Worm (Caenorhabditis elegans) whole organism, L1 larva: ENCODE results near the gene tab-1.

ENCODE experiments used
- C34B4.2 ChIP-seq: sonication (generic microtip); optimal IDR thresholded peaks from 2 replicates; lab custom pipeline; 2017; ENCODE audit warnings: mild to moderate bottlenecking, missing genetic modification characterization, missing compliant biosample characterization
- alr-1 ChIP-seq: fragments of 200-800 bp; sonication (Bioruptor generic); optimal IDR thresholded peaks from 2 replicates; lab custom pipeline; 2018; ENCODE audit warnings: borderline replicate concordance, mild to moderate bottlenecking, missing genetic modification characterization, missing compliant biosample characterization
- ama-1 ChIP-seq: fragments of 150-350 bp; optimal IDR thresholded peaks from 2 replicates; lab custom pipeline; 2014
- blmp-1 ChIP-seq: fragments of 150-350 bp; optimal IDR thresholded peaks from 2 replicates; lab custom pipeline; 2014; ENCODE audit warnings: missing biosample characterization, missing genetic modification characterization
- ceh-88 ChIP-seq: fragments of 200-800 bp; sonication (Bioruptor generic); IDR thresholded peaks from 2 replicates; pipeline ENCODE4 v1.3.6; 2022; ENCODE audit warnings: missing genetic modification characterization, missing compliant biosample characterization
- ceh-90 ChIP-seq: sonication (generic microtip); optimal IDR thresholded peaks from 2 replicates; lab custom pipeline; 2016; ENCODE audit warnings: missing genetic modification characterization, missing compliant biosample characterization
- ces-1 ChIP-seq: fragments of 150-350 bp; optimal IDR thresholded peaks from 2 replicates; lab custom pipeline; 2014; ENCODE audit warnings: missing biosample characterization, missing genetic modification reagents, missing genetic modification characterization
- dpl-1 ChIP-seq, 3 experiments: fragments of 150-350 bp in 2 of 3; sonication (generic microtip) in 1 of 3; optimal IDR thresholded peaks; 2 replicates each; lab custom pipeline; 2014 to 2017; ENCODE audit warnings: missing biosample characterization in 3 of 3, missing genetic modification characterization in 3 of 3, missing genetic modification reagents in 3 of 3
- efl-1 ChIP-seq, 4 experiments: fragments of 150-350 bp; optimal IDR thresholded peaks in 3 of 4; peaks in 1 of 4; 1 replicate in 1 of 4; 2 replicates in 3 of 4; lab custom pipeline; 2014; ENCODE audit warnings: missing biosample characterization in 2 of 4, missing genetic modification characterization in 2 of 4, missing genetic modification reagents in 2 of 4
- egl-13 ChIP-seq: sonication (generic microtip); optimal IDR thresholded peaks from 2 replicates; lab custom pipeline; 2016; ENCODE audit warnings: missing genotype, missing genetic modification reagents, missing genetic modification characterization, missing compliant biosample characterization
- egl-27 ChIP-seq, 2 experiments: fragments of 150-350 bp in 1 of 2; sonication (generic microtip); optimal IDR thresholded peaks; 3 replicates each; lab custom pipeline; 2017 to 2018; ENCODE audit warnings: missing biosample characterization in 2 of 2, missing genetic modification characterization in 2 of 2, missing genetic modification reagents in 2 of 2
- elt-2 ChIP-seq: sonication (generic microtip); optimal IDR thresholded peaks from 2 replicates; lab custom pipeline; 2016; ENCODE audit warnings: missing genetic modification characterization, mild to moderate bottlenecking, inconsistent platforms, missing compliant biosample characterization, missing genetic modification reagents
- ets-5 ChIP-seq: fragments of 200-800 bp; sonication (Bioruptor generic); IDR thresholded peaks from 2 replicates; pipeline ENCODE4 v1.3.6; 2022; ENCODE audit warnings: missing genetic modification characterization, missing compliant biosample characterization
- fkh-10 ChIP-seq: sonication (generic microtip); optimal IDR thresholded peaks from 2 replicates; lab custom pipeline; 2017; ENCODE audit warnings: missing biosample characterization, missing genetic modification reagents, missing genetic modification characterization
- fkh-4 ChIP-seq: sonication (generic microtip); optimal IDR thresholded peaks from 2 replicates; lab custom pipeline; 2016; ENCODE audit warnings: missing compliant biosample characterization, missing genetic modification characterization, borderline replicate concordance
- fkh-8 ChIP-seq: sonication (generic microtip); optimal IDR thresholded peaks from 2 replicates; lab custom pipeline; 2016; ENCODE audit warnings: mild to moderate bottlenecking, missing genetic modification characterization, missing compliant biosample characterization
- fos-1 ChIP-seq: fragments of 150-350 bp; optimal IDR thresholded peaks from 2 replicates; lab custom pipeline; 2014; ENCODE audit warnings: missing biosample characterization, missing genetic modification characterization
- isw-1 ChIP-seq: fragments of 200-800 bp; sonication (Bioruptor generic); IDR thresholded peaks from 2 replicates; pipeline ENCODE4 v1.3.6; 2022; ENCODE audit warnings: missing genetic modification characterization, missing compliant biosample characterization
- lin-13 ChIP-seq: fragments of 150-350 bp; optimal IDR thresholded peaks from 2 replicates; lab custom pipeline; 2014; ENCODE audit warnings: missing biosample characterization, missing genetic modification reagents, missing genetic modification characterization
- lin-35 ChIP-seq, 2 experiments: fragments of 150-350 bp; optimal IDR thresholded peaks; 2 replicates each; lab custom pipeline; 2014; ENCODE audit warnings: missing biosample characterization in 2 of 2, missing genetic modification characterization in 2 of 2, missing genetic modification reagents in 2 of 2
- lin-39 ChIP-seq: fragments of 150-350 bp; optimal IDR thresholded peaks from 2 replicates; lab custom pipeline; 2014; ENCODE audit warnings: missing biosample characterization, missing genetic modification reagents, missing genetic modification characterization
- lsy-2 ChIP-seq, 2 experiments: fragments of 150-350 bp; optimal IDR thresholded peaks; 2 replicates each; lab custom pipeline; 2014; ENCODE audit warnings: missing biosample characterization in 2 of 2, missing genetic modification characterization in 2 of 2
- mab-9 ChIP-seq: fragments of 200-800 bp; sonication (Bioruptor generic); IDR thresholded peaks from 2 replicates; pipeline ENCODE4 v1.3.6; 2022; ENCODE audit warnings: missing genetic modification reagents, missing genetic modification characterization, missing compliant biosample characterization
- mdl-1 ChIP-seq, 2 experiments: fragments of 150-350 bp; optimal IDR thresholded peaks; 2 replicates each; lab custom pipeline; 2014 to 2017; ENCODE audit warnings: missing biosample characterization in 2 of 2, missing genetic modification characterization in 2 of 2, inconsistent platforms in 1 of 2
- nhr-12 ChIP-seq: sonication (generic microtip); optimal IDR thresholded peaks from 2 replicates; lab custom pipeline; 2017; ENCODE audit warnings: missing biosample characterization, missing genetic modification characterization
- nhr-20 ChIP-seq: sonication (generic microtip); optimal IDR thresholded peaks from 2 replicates; lab custom pipeline; 2016; ENCODE audit warnings: mild to moderate bottlenecking, missing genetic modification characterization, missing compliant biosample characterization
- nhr-237 ChIP-seq: fragments of 150-350 bp; optimal IDR thresholded peaks from 2 replicates; lab custom pipeline; 2014; ENCODE audit warnings: missing biosample characterization, missing genetic modification characterization
- nhr-28 ChIP-seq: fragments of 150-350 bp; optimal IDR thresholded peaks from 2 replicates; lab custom pipeline; 2014; ENCODE audit warnings: missing biosample characterization, missing genetic modification characterization
- nhr-47 ChIP-seq: sonication (generic microtip); optimal IDR thresholded peaks from 2 replicates; lab custom pipeline; 2016; ENCODE audit warnings: mild to moderate bottlenecking, missing genetic modification characterization, moderate library complexity, missing compliant biosample characterization
- nhr-71 ChIP-seq: sonication (generic microtip); optimal IDR thresholded peaks from 2 replicates; lab custom pipeline; 2016; ENCODE audit warnings: mild to moderate bottlenecking, missing genetic modification characterization, moderate library complexity, missing compliant biosample characterization
- nhr-84 ChIP-seq: sonication (generic microtip); optimal IDR thresholded peaks from 2 replicates; lab custom pipeline; 2017; ENCODE audit warnings: missing biosample characterization, missing genetic modification characterization
- nhr-85 ChIP-seq: sonication (generic microtip); peaks from one replicate; lab custom pipeline; 2016; ENCODE audit warnings: missing genetic modification characterization, inconsistent platforms, missing compliant biosample characterization
- pqm-1 ChIP-seq: sonication (generic microtip); optimal IDR thresholded peaks from 3 replicates; lab custom pipeline; 2017; ENCODE audit warnings: missing biosample characterization, missing genetic modification characterization
- rnt-1 ChIP-seq: sonication (generic microtip); optimal IDR thresholded peaks from 2 replicates; lab custom pipeline; 2016; ENCODE audit warnings: mild to moderate bottlenecking, missing genetic modification characterization, moderate library complexity, missing compliant biosample characterization
- sox-4 ChIP-seq: sonication (generic microtip); optimal IDR thresholded peaks from 2 replicates; lab custom pipeline; 2016; ENCODE audit warnings: missing genetic modification characterization, missing compliant biosample characterization
- sup-37 ChIP-seq: fragments of 200-800 bp; sonication (Bioruptor generic); optimal IDR thresholded peaks from 2 replicates; lab custom pipeline; 2018; ENCODE audit warnings: mild to moderate bottlenecking, missing genetic modification characterization, missing compliant biosample characterization
- swsn-7 ChIP-seq: sonication (generic microtip); optimal IDR thresholded peaks from 2 replicates; lab custom pipeline; 2016; ENCODE audit warnings: missing genetic modification characterization, missing compliant biosample characterization
- tbx-2 ChIP-seq: sonication (generic microtip); optimal IDR thresholded peaks from 2 replicates; lab custom pipeline; 2016; ENCODE audit warnings: missing genetic modification characterization, missing compliant biosample characterization
- unc-130 ChIP-seq: fragments of 150-350 bp; optimal IDR thresholded peaks from 2 replicates; lab custom pipeline; 2017; ENCODE audit warnings: missing biosample characterization, missing genetic modification characterization, inconsistent platforms
- unc-30 ChIP-seq: sonication (generic microtip); optimal IDR thresholded peaks from 2 replicates; lab custom pipeline; 2017; ENCODE audit warnings: missing biosample characterization, missing genetic modification characterization
- unc-86 ChIP-seq: sonication (generic microtip); optimal IDR thresholded peaks from 2 replicates; lab custom pipeline; 2016; ENCODE audit warnings: missing genetic modification characterization, missing compliant biosample characterization
- zag-1 ChIP-seq: fragments of 150-350 bp; optimal IDR thresholded peaks from 2 replicates; lab custom pipeline; 2014; ENCODE audit warnings: missing biosample characterization, missing genetic modification characterization
- ztf-11 ChIP-seq, 2 experiments: sonication (generic microtip); optimal IDR thresholded peaks; 2 replicates each; lab custom pipeline; 2016 to 2017; ENCODE audit warnings: missing genetic modification characterization in 2 of 2, missing biosample characterization in 1 of 2, missing compliant biosample characterization in 1 of 2
- ztf-4 ChIP-seq: fragments of 150-350 bp; optimal IDR thresholded peaks from 2 replicates; lab custom pipeline; 2014; ENCODE audit warnings: missing biosample characterization, missing genetic modification characterization

The tab-1 gene

ce11 chrII:6779104-6779503 lies 24.0 kb upstream of the tab-1 start, which contains the start of gene T13C2.7:
T13C2.7 (plus strand) TSS chrII:6779404.
- TF ChIP-seq alr-1 (tag; lab: Kevin White, UChicago) (no peak), dpl-1 (GFP tag; optimal IDR thresholded peaks at IDR 0.05; lab: Kevin White, UChicago) (no peak), lin-35 (GFP tag; optimal IDR thresholded peaks at IDR 0.05; lab: Kevin White, UChicago) (no peak), nhr-237 (no peak), fkh-8 (peak; percentile 76), unc-30 (tag; lab: Kevin White, UChicago) (no peak), efl-1 (optimal IDR thresholded peaks at IDR 0.05; lab: Kevin White, UChicago) (no peak), efl-1 (GFP tag; optimal IDR thresholded peaks at IDR 0.05 in 1 of 2; lab: Kevin White, UChicago) (peak in 1 of 2 experiments; percentile 24), sup-37 (GFP tag; lab: Kevin White, UChicago) (no peak), unc-86 (tag; lab: Kevin White, UChicago) (no peak), ets-5 (GFP tag; lab: Robert Waterston, UW) (no peak), fkh-4 (tag; lab: Kevin White, UChicago) (no peak), ceh-88 (GFP tag; lab: Robert Waterston, UW) (no peak), egl-27 (tag; optimal IDR thresholded peaks at IDR 0.05; lab: Kevin White, UChicago) (no peak), zag-1 (no peak), mab-9 (GFP tag; lab: Robert Waterston, UW) (no peak), nhr-71 (tag; lab: Kevin White, UChicago) (peak; percentile 14)
- TF ChIP-seq, all 84 proteins: peak for 3

- TF ChIP-seq sox-4 (tag; lab: Kevin White, UChicago) (no peak), elt-2 (tag; lab: Kevin White, UChicago) (peak; percentile 81), nhr-71 (tag; lab: Kevin White, UChicago) (no peak), pqm-1 (tag; lab: Kevin White, UChicago) (peak; percentile 64), tbx-2 (tag; lab: Kevin White, UChicago) (no peak)
Observed at ce11 chrII:6781231-6781630, 21.9 kb upstream of the tab-1 start.

ce11 chrII:6781983-6782382 lies 21.1 kb upstream of the tab-1 start:
- TF ChIP-seq ama-1 (lab: Kevin White, UChicago), result no peak
- no peak for TF ChIP-seq nhr-12 (tag; lab: Kevin White, UChicago)
- no peak for TF ChIP-seq mdl-1 (tag; optimal IDR thresholded peaks at IDR 0.05; lab: Kevin White, UChicago)
- TF ChIP-seq nhr-237, result no peak
- no peak for TF ChIP-seq fkh-10 (GFP tag; lab: Kevin White, UChicago)
- no peak for TF ChIP-seq ceh-90 (tag; lab: Kevin White, UChicago)
- TF ChIP-seq ztf-11 (tag; optimal IDR thresholded peaks at IDR 0.05; lab: Kevin White, UChicago), result no peak
- no peak for TF ChIP-seq elt-2 (tag; lab: Kevin White, UChicago)
- no peak for TF ChIP-seq tbx-2 (tag; lab: Kevin White, UChicago)
- no peak for TF ChIP-seq fkh-4 (tag; lab: Kevin White, UChicago)
- TF ChIP-seq C34B4.2 (tag; lab: Kevin White, UChicago), result no peak
- TF ChIP-seq unc-86 (tag; lab: Kevin White, UChicago), result no peak
- TF ChIP-seq blmp-1 (tag; lab: Kevin White, UChicago), result no peak
- TF ChIP-seq lsy-2 (tag; optimal IDR thresholded peaks at IDR 0.05; lab: Kevin White, UChicago), result no peak
- no peak for TF ChIP-seq mab-9 (GFP tag; lab: Robert Waterston, UW)
- TF ChIP-seq rnt-1, result no peak
- TF ChIP-seq ces-1 (GFP tag; lab: Kevin White, UChicago), result no peak

- peak; percentile 49 to 75 for TF ChIP-seq lsy-2 (tag; optimal IDR thresholded peaks at IDR 0.05; lab: Kevin White, UChicago)
- no peak for TF ChIP-seq mab-9 (GFP tag; lab: Robert Waterston, UW)
- no peak for TF ChIP-seq elt-2 (tag; lab: Kevin White, UChicago)
- TF ChIP-seq ama-1 (lab: Kevin White, UChicago), result no peak
- TF ChIP-seq ceh-88 (GFP tag; lab: Robert Waterston, UW), result no peak
- TF ChIP-seq efl-1 (optimal IDR thresholded peaks at IDR 0.05; lab: Kevin White, UChicago), result peak; percentile 31 to 43
- TF ChIP-seq efl-1 (GFP tag; optimal IDR thresholded peaks at IDR 0.05 in 1 of 2; lab: Kevin White, UChicago), result peak; percentile 42 to 90
- TF ChIP-seq nhr-85 (tag; lab: Kevin White, UChicago), result peak; percentile 20
- TF ChIP-seq nhr-84 (tag; lab: Kevin White, UChicago), result no peak
- peak; percentile 81 for TF ChIP-seq unc-130
- peak; percentile 37 for TF ChIP-seq swsn-7
- peak; percentile 65 for TF ChIP-seq nhr-47
- TF ChIP-seq sox-4 (tag; lab: Kevin White, UChicago), result no peak
- TF ChIP-seq sup-37 (GFP tag; lab: Kevin White, UChicago), result no peak
- peak; percentile 52 for TF ChIP-seq isw-1
- TF ChIP-seq nhr-20 (tag; lab: Kevin White, UChicago), result peak; percentile 43
- TF ChIP-seq ztf-4 (tag; lab: Kevin White, UChicago), result peak; percentile 36
- no peak for TF ChIP-seq nhr-28 (tag; lab: Kevin White, UChicago)
- peak; percentile 15 for TF ChIP-seq lin-39 (tag; lab: Kevin White, UChicago)
- TF ChIP-seq nhr-71 (tag; lab: Kevin White, UChicago), result peak; percentile 75
- TF ChIP-seq fos-1 (tag; lab: Kevin White, UChicago), result no peak
- TF ChIP-seq lin-13 (GFP tag; lab: Kevin White, UChicago), result no peak
- peak; percentile 56 for TF ChIP-seq egl-13
- TF ChIP-seq nhr-237, result no peak
Observed at ce11 chrII:6782738-6783163, 20.4 kb upstream of the tab-1 start.
